Fruit fly (Drosophila melanogaster) whole organism, larva: ENCODE measurements around the gene CG10700.

Experiments
- noc ChIP-seq: fragments of 200-800 bp; sonication (Bioruptor generic); optimal IDR thresholded peaks from 3 replicates; lab custom pipeline; 2019; ENCODE audit warnings: missing biosample characterization, mild to moderate bottlenecking, missing genetic modification characterization, moderate library complexity

CG10700 gene

dm6 chr2L:19054516-19054887 is 24.3 kb downstream of the CG10700 start:
- no peak for TF ChIP-seq noc (tag; lab: Kevin White, UChicago)

dm6 chr2L:19053860-19054515 is 24.8 kb downstream of the CG10700 start, which contains the start of gene CG10492:
Gene CG10492 (plus strand): TSS chr2L:19054078.
- no peak for TF ChIP-seq noc (tag; lab: Kevin White, UChicago)

- peak; percentile 60 for TF ChIP-seq noc (tag; lab: Kevin White, UChicago)
These were observed 27.2 kb downstream of the CG10700 start, which contains the start of gene Rpn3 for dm6 chr2L:19051534-19052100. Gene Rpn3 (plus strand): TSS chr2L:19051790.

- TF ChIP-seq noc (tag; lab: Kevin White, UChicago) = no peak
These were observed 29.9 kb downstream of the CG10700 start, which contains the start of gene CG10470 for dm6 chr2L:19048912-19049311. Gene CG10470 (plus strand): TSS chr2L:19049076.

- peak; percentile 86 for TF ChIP-seq noc (tag; lab: Kevin White, UChicago)
These were observed 33.7 kb downstream of the CG10700 start, which contains the start of the genes Ttc19 and Acn for dm6 chr2L:19045111-19045560. Gene Ttc19 (minus strand): TSS chr2L:19045148. Gene Acn (plus strand): TSS chr2L:19045355.

dm6 chr2L:19041590-19041989 is 37.2 kb downstream of the CG10700 start, which contains the start of gene Catsup:
Gene Catsup (plus strand): TSS chr2L:19041862.
- no peak for TF ChIP-seq noc (tag; lab: Kevin White, UChicago)

- no peak for TF ChIP-seq noc (tag; lab: Kevin White, UChicago)
These were observed 41.4 kb downstream of the CG10700 start for dm6 chr2L:19037455-19037854.

- TF ChIP-seq noc (tag; lab: Kevin White, UChicago) = no peak
These were observed 41.8 kb downstream of the CG10700 start for dm6 chr2L:19037011-19037410.

- peak; percentile 72 for TF ChIP-seq noc (tag; lab: Kevin White, UChicago)
These were observed 42.6 kb downstream of the CG10700 start for dm6 chr2L:19036105-19036714.

- no peak for TF ChIP-seq noc (tag; lab: Kevin White, UChicago)
These were observed 43.8 kb downstream of the CG10700 start for dm6 chr2L:19035013-19035412.

- TF ChIP-seq noc (tag; lab: Kevin White, UChicago) = no peak
These were observed 44.5 kb downstream of the CG10700 start, which contains the start of the genes mib2 and CG31800 for dm6 chr2L:19034213-19034929. Gene mib2 (plus strand): TSS chr2L:19034444. Gene CG31800 (minus strand): TSS chr2L:19034576.

dm6 chr2L:19033288-19033687 is 45.5 kb downstream of the CG10700 start, which contains the start of gene hook:
Gene hook (minus strand): TSS chr2L:19033498.
- no peak for TF ChIP-seq noc (tag; lab: Kevin White, UChicago)
